Worm (Caenorhabditis elegans) whole organism, young adult: ENCODE data around the gene ubq-1.

ENCODE experiments used
- B0035.1 ChIP-seq: sonication (generic microtip); optimal IDR thresholded peaks from 2 replicates; lab custom pipeline; 2016; ENCODE audit warnings: missing genetic modification characterization, mild to moderate bottlenecking, missing compliant biosample characterization, missing genotype, missing genetic modification reagents
- B0336.3 ChIP-seq: fragments of 200-800 bp; sonication (Bioruptor generic); IDR thresholded peaks from 2 replicates; pipeline ENCODE4 v1.3.6; 2022; ENCODE audit warnings: missing genetic modification characterization, missing compliant biosample characterization
- C06A6.2 ChIP-seq: fragments of 200-800 bp; sonication (Bioruptor generic); conservative IDR thresholded peaks from 2 replicates; pipeline ENCODE4 v1.3.6; 2022; ENCODE audit warnings: missing genetic modification characterization, missing compliant biosample characterization
- D2030.7 ChIP-seq: fragments of 200-800 bp; sonication (Bioruptor generic); IDR thresholded peaks from 2 replicates; pipeline ENCODE4 v1.3.6; 2022; ENCODE audit warnings: missing genetic modification reagents, missing genetic modification characterization, missing compliant biosample characterization
- F22D6.2 ChIP-seq: sonication (generic microtip); optimal IDR thresholded peaks from 2 replicates; lab custom pipeline; 2016; ENCODE audit warnings: mild to moderate bottlenecking, missing genetic modification characterization, missing compliant biosample characterization
- F55B11.4 ChIP-seq: sonication (generic microtip); optimal IDR thresholded peaks from 2 replicates; lab custom pipeline; 2016; ENCODE audit warnings: missing compliant biosample characterization, missing genetic modification characterization, borderline replicate concordance; ENCODE audit not compliant: insufficient read depth
- K11D2.4 ChIP-seq: fragments of 200-800 bp; sonication (Bioruptor generic); IDR thresholded peaks from 2 replicates; pipeline ENCODE4 v1.3.6; 2022; ENCODE audit warnings: missing genetic modification reagents, missing genetic modification characterization, missing compliant biosample characterization
- T07F8.4 ChIP-seq: sonication (generic microtip); optimal IDR thresholded peaks from 2 replicates; lab custom pipeline; 2016; ENCODE audit warnings: mild to moderate bottlenecking, missing genetic modification characterization, moderate library complexity, missing compliant biosample characterization
- Y56A3A.18 ChIP-seq: fragments of 200-800 bp; sonication (Bioruptor generic); IDR thresholded peaks from 2 replicates; pipeline ENCODE4 v1.3.6; 2022; ENCODE audit warnings: missing genetic modification reagents, missing genetic modification characterization, missing compliant biosample characterization
- akir-1 ChIP-seq: fragments of 200-800 bp; sonication (Bioruptor generic); optimal IDR thresholded peaks from 2 replicates; lab custom pipeline; 2018; ENCODE audit warnings: mild to moderate bottlenecking, missing genetic modification characterization, moderate library complexity, missing compliant biosample characterization
- ama-1 ChIP-seq, 3 experiments: fragments of 150-350 bp in 1 of 3; sonication (generic microtip) in 2 of 3; optimal IDR thresholded peaks; 2 replicates each; lab custom pipeline; 2014 to 2018; ENCODE audit warnings: missing biosample characterization in 2 of 3, missing genetic modification characterization in 2 of 3, missing genetic modification reagents in 2 of 3
- aptf-3 ChIP-seq: fragments of 200-800 bp; sonication (Bioruptor generic); IDR thresholded peaks from 2 replicates; pipeline ENCODE4 v1.3.6; 2022; ENCODE audit warnings: missing genetic modification characterization, missing compliant biosample characterization
- attf-5 ChIP-seq: fragments of 200-800 bp; sonication (Bioruptor generic); optimal IDR thresholded peaks from 2 replicates; lab custom pipeline; 2018; ENCODE audit warnings: mild to moderate bottlenecking, missing genetic modification characterization, missing compliant biosample characterization
- bed-1 ChIP-seq: fragments of 200-800 bp; sonication (Bioruptor generic); IDR thresholded peaks from 2 replicates; pipeline ENCODE4 v1.3.6; 2022; ENCODE audit warnings: missing genetic modification reagents, missing genetic modification characterization, missing compliant biosample characterization
- ccch-3 ChIP-seq: fragments of 200-800 bp; sonication (Bioruptor generic); optimal IDR thresholded peaks from 2 replicates; lab custom pipeline; 2018; ENCODE audit warnings: mild to moderate bottlenecking, missing genetic modification characterization, missing compliant biosample characterization
- ceh-27 ChIP-seq: fragments of 200-800 bp; sonication (Bioruptor generic); optimal IDR thresholded peaks from 2 replicates; lab custom pipeline; 2018; ENCODE audit warnings: mild to moderate bottlenecking, missing genetic modification characterization, moderate library complexity, missing compliant biosample characterization
- ceh-40 ChIP-seq: fragments of 200-800 bp; sonication (Bioruptor generic); IDR thresholded peaks from 2 replicates; pipeline ENCODE4 v1.3.6; 2022; ENCODE audit warnings: missing genetic modification characterization, missing compliant biosample characterization
- ceh-58 ChIP-seq: fragments of 200-800 bp; sonication (Bioruptor generic); IDR thresholded peaks from 2 replicates; pipeline ENCODE4 v1.3.6; 2022; ENCODE audit warnings: missing genetic modification characterization, missing compliant biosample characterization
- ceh-91 ChIP-seq: fragments of 200-800 bp; sonication (Bioruptor generic); IDR thresholded peaks from 2 replicates; pipeline ENCODE4 v1.3.6; 2022; ENCODE audit warnings: missing genetic modification reagents, missing genetic modification characterization, missing compliant biosample characterization
- chd-7 ChIP-seq: sonication (generic microtip); optimal IDR thresholded peaks from 2 replicates; lab custom pipeline; 2016; ENCODE audit warnings: mild to moderate bottlenecking, missing genetic modification characterization, moderate library complexity, missing compliant biosample characterization
- dox-1 ChIP-seq: fragments of 200-800 bp; sonication (Bioruptor generic); IDR thresholded peaks from 2 replicates; pipeline ENCODE4 v1.3.6; 2022; ENCODE audit warnings: missing genetic modification reagents, missing genetic modification characterization, missing compliant biosample characterization
- dpl-1 ChIP-seq: fragments of 150-350 bp; optimal IDR thresholded peaks from 2 replicates; lab custom pipeline; 2014; ENCODE audit warnings: missing biosample characterization, missing genetic modification reagents, missing genetic modification characterization
- egl-18 ChIP-seq: fragments of 200-800 bp; sonication (Bioruptor generic); IDR thresholded peaks from 2 replicates; pipeline ENCODE4 v1.3.6; 2022; ENCODE audit warnings: missing genetic modification reagents, missing genetic modification characterization, missing compliant biosample characterization
- ekl-4 ChIP-seq: fragments of 200-800 bp; sonication (Bioruptor generic); IDR thresholded peaks from 2 replicates; pipeline ENCODE4 v1.3.6; 2022; ENCODE audit warnings: missing genetic modification reagents, missing genetic modification characterization, missing compliant biosample characterization
- fkh-3 ChIP-seq: sonication (generic microtip); optimal IDR thresholded peaks from 2 replicates; lab custom pipeline; 2016; ENCODE audit warnings: mild to moderate bottlenecking, missing genetic modification characterization, missing compliant biosample characterization
- hmg-1.2 ChIP-seq: fragments of 200-800 bp; sonication (Bioruptor generic); IDR thresholded peaks from 2 replicates; pipeline ENCODE4 v1.3.6; 2022; ENCODE audit warnings: missing genetic modification reagents, missing genetic modification characterization, missing compliant biosample characterization
- lin-40 ChIP-seq: sonication (generic microtip); optimal IDR thresholded peaks from 2 replicates; lab custom pipeline; 2016; ENCODE audit warnings: missing genetic modification characterization, mild to moderate bottlenecking, missing compliant biosample characterization, missing genotype, missing genetic modification reagents
- lsl-1 ChIP-seq: fragments of 200-800 bp; sonication (Bioruptor generic); optimal IDR thresholded peaks from 2 replicates; lab custom pipeline; 2018; ENCODE audit warnings: mild to moderate bottlenecking, missing genetic modification characterization, moderate library complexity, missing compliant biosample characterization
- madf-10 ChIP-seq: sonication (generic microtip); optimal IDR thresholded peaks from 2 replicates; lab custom pipeline; 2016; ENCODE audit warnings: mild to moderate bottlenecking, missing genetic modification characterization, missing compliant biosample characterization
- mes-4 ChIP-seq: sonication (generic microtip); optimal IDR thresholded peaks from 2 replicates; lab custom pipeline; 2016; ENCODE audit warnings: missing genotype, missing genetic modification characterization, missing compliant biosample characterization
- nhr-179 ChIP-seq: sonication (generic microtip); optimal IDR thresholded peaks from 2 replicates; lab custom pipeline; 2016; ENCODE audit warnings: mild to moderate bottlenecking, missing genetic modification characterization, missing compliant biosample characterization
- nhr-80 ChIP-seq: sonication (generic microtip); optimal IDR thresholded peaks from 2 replicates; lab custom pipeline; 2016; ENCODE audit warnings: missing genetic modification characterization, missing compliant biosample characterization
- rec-8 ChIP-seq, 2 experiments: sonication (generic microtip); optimal IDR thresholded peaks; 2 replicates each; lab custom pipeline; 2016; ENCODE audit warnings: mild to moderate bottlenecking in 2 of 2, missing genetic modification characterization in 2 of 2, missing genetic modification reagents in 2 of 2, missing genotype in 2 of 2, missing biosample characterization in 1 of 2, missing compliant biosample characterization in 1 of 2, moderate library complexity in 1 of 2
- repo-1 ChIP-seq: sonication (generic microtip); optimal IDR thresholded peaks from 2 replicates; lab custom pipeline; 2017; ENCODE audit warnings: mild to moderate bottlenecking, missing genetic modification characterization, missing compliant biosample characterization
- snpc-3.4 ChIP-seq: sonication (generic microtip); optimal IDR thresholded peaks from 2 replicates; lab custom pipeline; 2017; ENCODE audit warnings: missing genetic modification characterization, mild to moderate bottlenecking, missing compliant biosample characterization, antibody characterized with exemption, moderate library complexity, missing genotype, missing genetic modification reagents
- tlf-1 ChIP-seq: fragments of 200-800 bp; sonication (Bioruptor generic); optimal IDR thresholded peaks from 2 replicates; lab custom pipeline; 2018; ENCODE audit warnings: mild to moderate bottlenecking, missing genetic modification characterization, missing compliant biosample characterization
- zfh-2 ChIP-seq: fragments of 200-800 bp; sonication (Bioruptor generic); conservative IDR thresholded peaks from 2 replicates; pipeline ENCODE4 v1.3.6; 2022; ENCODE audit warnings: missing genetic modification reagents, missing genetic modification characterization, missing compliant biosample characterization
- zim-3 ChIP-seq: sonication (generic microtip); optimal IDR thresholded peaks from 2 replicates; lab custom pipeline; 2017; ENCODE audit warnings: mild to moderate bottlenecking, missing genetic modification characterization, moderate library complexity, missing compliant biosample characterization
- ztf-25 ChIP-seq: fragments of 200-800 bp; sonication (Bioruptor generic); IDR thresholded peaks from 2 replicates; pipeline ENCODE4 v1.3.6; 2022; ENCODE audit warnings: missing genetic modification reagents, missing genetic modification characterization, missing compliant biosample characterization
- ztf-6 ChIP-seq: fragments of 200-800 bp; sonication (Bioruptor generic); IDR thresholded peaks from 2 replicates; pipeline ENCODE4 v1.3.6; 2022; ENCODE audit warnings: missing genetic modification reagents, missing genetic modification characterization, missing compliant biosample characterization

Gene ubq-1

DNA sequence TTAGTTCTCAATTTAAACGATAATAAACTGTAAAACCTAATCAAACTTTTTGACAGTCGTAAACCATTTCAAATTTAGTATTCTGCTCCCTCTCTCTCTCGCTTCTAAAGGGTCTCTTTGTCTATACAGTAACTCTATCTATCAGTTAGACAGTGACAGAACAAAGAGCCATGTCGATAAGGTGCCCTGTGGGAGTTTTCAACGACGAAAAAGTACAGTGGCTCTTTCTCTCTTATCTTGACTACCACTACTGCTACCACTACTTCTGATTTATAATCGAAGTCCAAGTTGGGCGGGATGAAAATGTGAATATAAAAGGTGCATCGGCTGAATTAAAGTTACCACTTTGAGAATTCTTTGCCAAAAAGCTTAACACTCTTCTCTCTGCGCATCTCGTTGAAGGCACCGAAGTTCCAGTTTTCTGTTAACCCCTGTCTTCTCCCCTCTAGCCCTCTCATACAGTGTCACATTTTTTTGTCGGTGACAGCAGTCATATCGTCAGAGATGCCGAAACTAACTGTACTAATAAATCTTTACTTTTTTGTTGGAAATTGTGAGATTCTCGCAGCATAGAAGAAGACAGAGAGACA, 10.8 kb downstream of the ubq-1 start:
- no peak for TF ChIP-seq ztf-6 (GFP tag; lab: Robert Waterston, UW)
- TF ChIP-seq ama-1 (optimal IDR thresholded peaks at IDR 0.05; lab: Kevin White, UChicago), result peak; percentile 16
- TF ChIP-seq ama-1 (GFP tag; optimal IDR thresholded peaks at IDR 0.05; lab: Kevin White, UChicago), result no peak
- peak; percentile 12 for TF ChIP-seq nhr-80 (tag; lab: Kevin White, UChicago)
- 0 out of 2 replicates have a peak, but pooled peaks have one; percentile 23 for TF ChIP-seq Y56A3A.18 (GFP tag; lab: Robert Waterston, UW)
- TF ChIP-seq aptf-3 (GFP tag; lab: Robert Waterston, UW), result 0 out of 2 replicates have a peak, but pooled peaks have one; percentile 15
- no peak for TF ChIP-seq attf-5 (GFP tag; lab: Kevin White, UChicago)
- no peak for TF ChIP-seq T07F8.4 (tag; lab: Kevin White, UChicago)
- peak; percentile 15 for TF ChIP-seq zim-3 (tag; lab: Kevin White, UChicago)
- no peak for TF ChIP-seq D2030.7

DNA sequence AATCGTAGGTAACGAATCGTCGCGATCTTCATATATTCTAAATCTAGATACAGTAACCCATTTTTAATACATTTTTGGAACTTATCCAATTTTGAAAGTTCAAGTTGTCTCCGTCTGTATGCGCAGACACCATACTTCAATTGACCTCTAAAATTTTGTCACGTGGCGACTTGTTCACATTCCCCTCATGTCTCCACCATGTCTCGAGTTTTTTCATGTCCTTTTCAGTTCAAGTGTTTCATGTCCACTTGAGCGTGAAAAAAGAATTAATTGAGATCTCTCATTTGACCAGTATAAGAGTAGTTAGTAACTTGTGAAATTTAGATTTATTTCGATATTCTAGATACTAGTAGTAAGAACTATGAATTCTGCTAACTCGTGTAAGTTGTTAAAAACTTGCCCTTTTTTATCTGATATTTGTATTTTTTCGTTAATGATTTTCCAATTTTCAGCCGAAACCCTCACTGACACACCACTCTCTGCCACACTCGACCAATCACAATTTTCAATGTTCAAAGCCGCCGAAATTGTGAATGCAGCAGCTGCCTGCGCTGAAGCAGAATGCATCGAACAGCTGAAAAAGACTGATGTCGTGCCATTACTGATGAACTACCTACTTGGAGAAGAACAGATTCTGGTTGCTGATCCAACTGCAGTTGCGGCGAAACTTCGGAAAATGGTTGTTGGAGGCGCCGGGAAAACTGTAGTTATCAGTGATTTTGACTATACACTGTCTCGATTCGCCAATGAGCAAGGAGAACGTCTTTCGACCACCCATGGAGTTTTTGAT, 11.7 kb downstream of the ubq-1 start:
- TF ChIP-seq zfh-2 (GFP tag; lab: Robert Waterston, UW) (0 out of 2 replicates have a peak, but pooled peaks have one; percentile 6), bed-1 (GFP tag; lab: Robert Waterston, UW) (no peak), lin-40 (tag; lab: Kevin White, UChicago) (peak; percentile 25), tlf-1 (GFP tag; lab: Kevin White, UChicago) (no peak), ceh-27 (GFP tag; lab: Kevin White, UChicago) (peak; percentile 86), chd-7 (peak; percentile 7), ceh-58 (GFP tag; lab: Robert Waterston, UW) (0 out of 2 replicates have a peak, but pooled peaks have one; percentile 58), dpl-1 (no peak)

DNA sequence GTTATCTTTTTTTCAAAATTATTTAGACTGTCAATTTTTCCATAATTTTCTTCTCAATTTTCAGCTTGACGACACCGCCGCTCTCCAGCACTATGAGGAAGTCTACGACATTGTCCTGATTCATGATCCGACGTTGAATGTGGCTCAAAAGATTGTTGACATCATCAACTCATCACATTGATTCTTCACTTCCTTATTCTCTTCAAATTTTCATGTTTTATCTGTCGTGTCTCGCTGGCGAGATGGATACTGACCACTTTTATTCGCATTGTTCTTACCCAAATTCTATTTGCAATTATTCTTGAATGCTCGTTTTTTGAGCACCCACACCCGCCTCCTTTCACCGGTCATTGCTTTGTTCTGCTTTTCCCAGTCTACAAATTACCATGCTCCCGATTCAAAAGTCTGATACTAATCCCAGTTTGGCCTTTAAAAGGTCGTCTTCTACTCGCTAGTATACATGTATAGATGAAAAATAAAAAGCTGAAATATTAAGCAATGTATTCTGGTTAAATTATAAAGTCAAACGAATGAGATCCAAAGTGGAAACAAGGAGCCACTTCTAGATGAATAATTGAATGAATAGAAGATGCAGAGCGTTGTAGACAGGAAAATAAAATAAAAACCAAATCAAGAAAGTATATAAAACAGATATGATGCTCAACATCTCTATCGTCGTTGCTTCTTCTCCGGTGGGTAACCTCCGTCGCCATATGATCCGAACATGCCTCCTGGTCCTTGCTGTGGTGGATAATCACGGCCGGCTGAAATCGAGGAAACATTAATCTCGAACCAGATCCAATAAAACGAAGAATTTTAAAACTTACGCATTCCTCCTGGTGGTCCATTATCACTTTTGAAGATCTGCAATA, 13.2 kb downstream of the ubq-1 start:
- TF ChIP-seq ceh-58 (GFP tag; lab: Robert Waterston, UW), result 0 out of 2 replicates have a peak, but pooled peaks have one; percentile 62
- peak; percentile 23 for TF ChIP-seq B0035.1 (tag; lab: Kevin White, UChicago)
- peak; percentile 2 for TF ChIP-seq madf-10 (tag; lab: Kevin White, UChicago)
- TF ChIP-seq ztf-25 (GFP tag; lab: Robert Waterston, UW), result no peak
- TF ChIP-seq repo-1 (tag; lab: Kevin White, UChicago), result peak; percentile 49
- TF ChIP-seq ccch-3 (GFP tag; lab: Kevin White, UChicago), result no peak
- TF ChIP-seq ama-1 (optimal IDR thresholded peaks at IDR 0.05; lab: Kevin White, UChicago), result peak; percentile 2
- peak in 1 of 2 experiments; percentile 70 for TF ChIP-seq ama-1 (GFP tag; optimal IDR thresholded peaks at IDR 0.05; lab: Kevin White, UChicago)
- TF ChIP-seq egl-18 (GFP tag; lab: Robert Waterston, UW), result 0 out of 2 replicates have a peak, but pooled peaks have one; percentile 3
- TF ChIP-seq F55B11.4, result no peak
- no peak for TF ChIP-seq ceh-40 (GFP tag; lab: Robert Waterston, UW)
- peak; percentile 7; the same call in 1 of the 2 replicates for TF ChIP-seq ekl-4 (GFP tag; lab: Robert Waterston, UW)
- peak; percentile 66 for TF ChIP-seq B0336.3
- 0 out of 2 replicates have a peak, but pooled peaks have one; percentile 22 for TF ChIP-seq K11D2.4 (GFP tag; lab: Robert Waterston, UW)
- TF ChIP-seq akir-1 (GFP tag; lab: Kevin White, UChicago), result no peak
- TF ChIP-seq Y56A3A.18 (GFP tag; lab: Robert Waterston, UW), result 0 out of 2 replicates have a peak, but pooled peaks have one; percentile 74
- TF ChIP-seq ceh-91 (GFP tag; lab: Robert Waterston, UW), result no peak
- no peak for TF ChIP-seq C06A6.2
- TF ChIP-seq mes-4 (tag; lab: Kevin White, UChicago), result no peak
- TF ChIP-seq lsl-1 (GFP tag; lab: Kevin White, UChicago), result no peak
- peak; percentile 35; the same call in 1 of the 2 replicates for TF ChIP-seq dox-1 (GFP tag; lab: Robert Waterston, UW)
- no peak for TF ChIP-seq snpc-3.4 (tag; lab: Kevin White, UChicago)
- TF ChIP-seq nhr-179 (tag; lab: Kevin White, UChicago), result no peak
- TF ChIP-seq hmg-1.2, result no peak
- TF ChIP-seq F22D6.2 (tag; lab: Kevin White, UChicago), result no peak
- TF ChIP-seq fkh-3, result no peak
- peak; percentile 7 to 29 for TF ChIP-seq rec-8 (tag; optimal IDR thresholded peaks at IDR 0.05; lab: Kevin White, UChicago)
- no peak for TF ChIP-seq T07F8.4 (tag; lab: Kevin White, UChicago)
